Worm (Caenorhabditis elegans) whole organism, L4/young adult: ENCODE results near the gene T26C5.2.

ENCODE experiments used
- W03F9.2 ChIP-seq: fragments of 150-350 bp; optimal IDR thresholded peaks from 2 replicates; lab custom pipeline; 2014; ENCODE audit warnings: missing biosample characterization, missing genetic modification characterization
- dao-5 ChIP-seq: sonication (generic microtip); optimal IDR thresholded peaks from 2 replicates; lab custom pipeline; 2016; ENCODE audit warnings: missing genotype, missing genetic modification characterization, moderate library complexity, missing compliant biosample characterization
- him-1 ChIP-seq: sonication (generic microtip); optimal IDR thresholded peaks from 2 replicates; lab custom pipeline; 2016; ENCODE audit warnings: missing genotype, missing genetic modification reagents, missing genetic modification characterization, missing compliant biosample characterization

ce11 chrII:9261403-9261802, 28.4 kb downstream of the T26C5.2 start:
- TF ChIP-seq dao-5 (tag; lab: Kevin White, UChicago) (no peak), W03F9.2 (tag; lab: Kevin White, UChicago) (no peak), him-1 (tag; lab: Kevin White, UChicago) (no peak)
